Fruit fly (Drosophila melanogaster) whole organism, pupa: Measurements from ENCODE around the gene CG34355.

Experiments used
- CG10348 ChIP-seq: fragments of 200-800 bp; sonication (Bioruptor generic); IDR thresholded peaks from 2 replicates; pipeline ENCODE4 v1.3.6; 2022; ENCODE audit warnings: missing biosample characterization, missing genetic modification characterization
- CG13204 ChIP-seq: fragments of 200-800 bp; sonication (Bioruptor generic); optimal IDR thresholded peaks from 2 replicates; lab custom pipeline; 2018; ENCODE audit warnings: missing biosample characterization, mild to moderate bottlenecking, missing genetic modification characterization, moderate library complexity
- CG14655 ChIP-seq: fragments of 200-800 bp; sonication (Bioruptor generic); optimal IDR thresholded peaks from 3 replicates; lab custom pipeline; 2017; ENCODE audit warnings: mild to moderate bottlenecking, missing biosample characterization, missing genetic modification reagents, missing genetic modification characterization
- CG15710 ChIP-seq: fragments of 200-800 bp; sonication (Bioruptor generic); optimal IDR thresholded peaks from 2 replicates; lab custom pipeline; 2018; ENCODE audit warnings: missing biosample characterization, mild to moderate bottlenecking, missing genetic modification characterization, moderate library complexity
- CG8301 ChIP-seq: fragments of 200-800 bp; sonication (Bioruptor generic); optimal IDR thresholded peaks from 2 replicates; lab custom pipeline; 2018; ENCODE audit warnings: missing biosample characterization, mild to moderate bottlenecking, missing genetic modification characterization
- EcR ChIP-seq: fragments of 200-800 bp; sonication (Bioruptor generic); optimal IDR thresholded peaks from 3 replicates; lab custom pipeline; 2019; ENCODE audit warnings: missing biosample characterization, missing genetic modification characterization, mild to moderate bottlenecking, moderate library complexity, missing genetic modification reagents
- Ets98B ChIP-seq: fragments of 200-800 bp; sonication (Bioruptor generic); IDR thresholded peaks from 2 replicates; pipeline ENCODE4 v1.3.6; 2022; ENCODE audit warnings: missing biosample characterization, missing genetic modification characterization
- gl ChIP-seq: fragments of 200-800 bp; sonication (Bioruptor generic); optimal IDR thresholded peaks from 2 replicates; lab custom pipeline; 2018; ENCODE audit warnings: missing biosample characterization, mild to moderate bottlenecking, missing genetic modification characterization

- no peak for TF ChIP-seq gl (tag; lab: Kevin White, UChicago)
- TF ChIP-seq CG14655 = no peak
- no peak for TF ChIP-seq CG15710 (tag; lab: Kevin White, UChicago)
- no peak for TF ChIP-seq CG13204 (GFP tag; lab: Kevin White, UChicago)
- TF ChIP-seq CG8301 (tag; lab: Kevin White, UChicago) = no peak
- TF ChIP-seq CG10348 (GFP tag; lab: Robert Waterston, UW) = no peak
- peak; percentile 67 for TF ChIP-seq EcR
- no peak for TF ChIP-seq Ets98B (GFP tag; lab: Robert Waterston, UW)
Observed at dm6 chr3R:23884088-23884727, 80.5 kb downstream of the CG34355 start.
